Worm (Caenorhabditis elegans) whole organism, L3 larva: ENCODE results near the gene hal-2.

ENCODE experiments used
- R02D3.7 ChIP-seq: fragments of 150-350 bp; optimal IDR thresholded peaks from 2 replicates; lab custom pipeline; 2014; ENCODE audit warnings: missing biosample characterization, missing genetic modification characterization
- lin-15B ChIP-seq: fragments of 150-350 bp; optimal IDR thresholded peaks from 2 replicates; lab custom pipeline; 2014; ENCODE audit warnings: missing biosample characterization, missing genetic modification characterization
- pha-4 ChIP-seq: fragments of 150-350 bp; optimal IDR thresholded peaks from 2 replicates; lab custom pipeline; 2014; ENCODE audit warnings: missing biosample characterization, missing genetic modification reagents, missing genetic modification characterization
- unc-62 ChIP-seq: fragments of 150-350 bp; sonication (generic microtip); optimal IDR thresholded peaks from 4 replicates; lab custom pipeline; 2014; ENCODE audit warnings: missing biosample characterization, missing genetic modification reagents, missing genetic modification characterization

- TF ChIP-seq pha-4 (tag; lab: Kevin White, UChicago) (no peak), unc-62 (no peak), lin-15B (tag; lab: Kevin White, UChicago) (no peak), R02D3.7 (tag; lab: Kevin White, UChicago) (no peak)
These were observed 9.2 kb upstream of the hal-2 start, which contains the start of gene spop-1 for ce11 chrIII:10097981-10098380.
